Fruit fly (Drosophila melanogaster) whole organism, prepupa: ENCODE results near the gene CG5800.

Experiments
- Blimp-1 ChIP-seq: fragments of 200-800 bp; sonication (Bioruptor generic); optimal IDR thresholded peaks from 3 replicates; lab custom pipeline; 2017; ENCODE audit warnings: missing biosample characterization, missing genetic modification characterization, mild to moderate bottlenecking, moderate library complexity, missing genetic modification reagents
- CG11902 ChIP-seq: fragments of 200-800 bp; sonication (Bioruptor generic); optimal IDR thresholded peaks from 3 replicates; lab custom pipeline; 2016; ENCODE audit warnings: missing biosample characterization, missing genetic modification characterization
- CG4318 ChIP-seq: fragments of 200-800 bp; sonication (Bioruptor generic); optimal IDR thresholded peaks from 3 replicates; lab custom pipeline; 2017; ENCODE audit warnings: missing biosample characterization, mild to moderate bottlenecking, missing genetic modification characterization
- CG6854 ChIP-seq: fragments of 200-800 bp; sonication (Bioruptor generic); optimal IDR thresholded peaks from 2 replicates; lab custom pipeline; 2017; ENCODE audit warnings: missing biosample characterization, mild to moderate bottlenecking, missing genetic modification characterization
- CG8319 ChIP-seq: fragments of 200-800 bp; sonication (Bioruptor generic); optimal IDR thresholded peaks from 3 replicates; lab custom pipeline; 2016; ENCODE audit warnings: missing biosample characterization, missing genetic modification characterization
- Eip75B ChIP-seq: fragments of 200-800 bp; sonication (Bioruptor generic); optimal IDR thresholded peaks from 3 replicates; lab custom pipeline; 2016; ENCODE audit warnings: missing biosample characterization, missing genetic modification characterization
- Eip78C ChIP-seq: fragments of 200-800 bp; sonication (Bioruptor generic); peaks from one replicate; lab custom pipeline; 2016; ENCODE audit warnings: missing biosample characterization, missing genetic modification characterization
- Hr4 ChIP-seq: fragments of 200-800 bp; sonication (Bioruptor generic); optimal IDR thresholded peaks from 3 replicates; lab custom pipeline; 2016; ENCODE audit warnings: missing biosample characterization, missing genetic modification characterization
- Lpt ChIP-seq: fragments of 200-800 bp; sonication (Bioruptor generic); optimal IDR thresholded peaks from 3 replicates; lab custom pipeline; 2016; ENCODE audit warnings: missing biosample characterization, missing genetic modification characterization
- acj6 ChIP-seq: fragments of 200-800 bp; sonication (Bioruptor generic); optimal IDR thresholded peaks from 3 replicates; lab custom pipeline; 2016; ENCODE audit warnings: missing biosample characterization, missing genetic modification characterization
- eg ChIP-seq: fragments of 200-800 bp; sonication (Bioruptor generic); IDR thresholded peaks from 3 replicates; pipeline ENCODE4 v1.3.6; 2022; ENCODE audit warnings: missing biosample characterization, missing genetic modification characterization
- fd59A ChIP-seq: fragments of 200-800 bp; sonication (Bioruptor generic); optimal IDR thresholded peaks from 2 replicates; lab custom pipeline; 2017; ENCODE audit warnings: missing biosample characterization, mild to moderate bottlenecking, missing genetic modification characterization, missing genetic modification reagents
- spab ChIP-seq: fragments of 200-800 bp; sonication (Bioruptor generic); optimal IDR thresholded peaks from 2 replicates; lab custom pipeline; 2017; ENCODE audit warnings: missing biosample characterization, mild to moderate bottlenecking, missing genetic modification characterization, missing genetic modification reagents
- svp ChIP-seq: fragments of 200-800 bp; sonication (Bioruptor generic); peaks from one replicate; lab custom pipeline; 2016; ENCODE audit warnings: missing biosample characterization, missing genetic modification characterization

DNA sequence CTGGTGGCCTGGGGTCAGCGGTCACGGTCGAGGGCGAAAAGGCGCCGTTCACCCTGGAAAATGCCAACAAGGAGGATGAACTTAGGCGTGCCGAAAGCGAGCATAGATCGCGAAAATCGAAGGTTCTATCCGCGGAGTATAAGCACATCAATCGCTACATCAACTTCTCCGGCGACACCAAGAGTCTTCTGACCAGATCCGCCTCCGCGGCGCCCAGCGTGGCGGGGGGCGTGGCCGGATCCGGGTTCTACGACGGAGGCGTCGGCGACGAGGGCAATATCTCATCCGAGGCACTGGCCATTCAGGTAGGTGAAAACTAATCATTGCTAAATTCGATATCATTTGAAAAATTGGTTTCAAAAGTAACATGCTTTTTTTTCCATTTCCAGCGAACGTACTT, 38.5 kb upstream of the CG5800 start:
- TF ChIP-seq CG4318 (GFP tag; lab: Kevin White, UChicago) (no peak), CG8319 (GFP tag; lab: Kevin White, UChicago) (no peak), spab (GFP tag; lab: Kevin White, UChicago) (no peak), Hr4 (GFP tag; lab: Kevin White, UChicago) (no peak), svp (GFP tag; lab: Kevin White, UChicago) (no peak), CG11902 (GFP tag; lab: Kevin White, UChicago) (no peak), Blimp-1 (GFP tag; lab: Kevin White, UChicago) (no peak), Eip75B (no peak), CG6854 (GFP tag; lab: Kevin White, UChicago) (no peak), Lpt (GFP tag; lab: Kevin White, UChicago) (no peak), fd59A (GFP tag; lab: Kevin White, UChicago) (no peak), eg (no peak), Eip78C (no peak), acj6 (no peak)
